Worm (Caenorhabditis elegans) whole organism, young adult: ENCODE data around the gene M03A1.3.

Experiments used
- efl-1 ChIP-seq: fragments of 150-350 bp; optimal IDR thresholded peaks from 2 replicates; lab custom pipeline; 2014; ENCODE audit warnings: missing biosample characterization, missing genetic modification reagents, missing genetic modification characterization
- egl-18 ChIP-seq: fragments of 200-800 bp; sonication (Bioruptor generic); IDR thresholded peaks from 2 replicates; pipeline ENCODE4 v1.3.6; 2022; ENCODE audit warnings: missing genetic modification reagents, missing genetic modification characterization, missing compliant biosample characterization
- egrh-3 ChIP-seq: fragments of 200-800 bp; sonication (Bioruptor generic); IDR thresholded peaks from 2 replicates; pipeline ENCODE4 v1.3.6; 2022; ENCODE audit warnings: missing genetic modification reagents, missing genetic modification characterization, missing compliant biosample characterization
- let-526 ChIP-seq: fragments of 200-800 bp; sonication (Bioruptor generic); IDR thresholded peaks from 2 replicates; pipeline ENCODE4 v1.3.6; 2022; ENCODE audit warnings: missing genetic modification reagents, missing genetic modification characterization, missing compliant biosample characterization
- snpc-1.3 ChIP-seq: sonication (generic microtip); optimal IDR thresholded peaks from 2 replicates; lab custom pipeline; 2017; ENCODE audit warnings: missing genetic modification characterization, mild to moderate bottlenecking, missing compliant biosample characterization, antibody characterized with exemption, moderate library complexity, missing genotype, missing genetic modification reagents; ENCODE audit not compliant: insufficient read depth
- tlf-1 ChIP-seq: fragments of 200-800 bp; sonication (Bioruptor generic); optimal IDR thresholded peaks from 2 replicates; lab custom pipeline; 2018; ENCODE audit warnings: mild to moderate bottlenecking, missing genetic modification characterization, missing compliant biosample characterization

- no peak for TF ChIP-seq egl-18 (GFP tag; lab: Robert Waterston, UW)
- TF ChIP-seq egrh-3 (GFP tag; lab: Robert Waterston, UW) = no peak
- no peak for TF ChIP-seq let-526 (GFP tag; lab: Robert Waterston, UW)
- no peak for TF ChIP-seq efl-1 (GFP tag; lab: Kevin White, UChicago)
- TF ChIP-seq tlf-1 = no peak
- TF ChIP-seq snpc-1.3 (tag; lab: Kevin White, UChicago) = no peak
Observed at ce11 chrII:4549983-4550572, 7.5 kb upstream of the M03A1.3 start.
